Worm (Caenorhabditis elegans): Measurements from ENCODE around the gene R05H10.7.

The R05H10.7 gene

DNA sequence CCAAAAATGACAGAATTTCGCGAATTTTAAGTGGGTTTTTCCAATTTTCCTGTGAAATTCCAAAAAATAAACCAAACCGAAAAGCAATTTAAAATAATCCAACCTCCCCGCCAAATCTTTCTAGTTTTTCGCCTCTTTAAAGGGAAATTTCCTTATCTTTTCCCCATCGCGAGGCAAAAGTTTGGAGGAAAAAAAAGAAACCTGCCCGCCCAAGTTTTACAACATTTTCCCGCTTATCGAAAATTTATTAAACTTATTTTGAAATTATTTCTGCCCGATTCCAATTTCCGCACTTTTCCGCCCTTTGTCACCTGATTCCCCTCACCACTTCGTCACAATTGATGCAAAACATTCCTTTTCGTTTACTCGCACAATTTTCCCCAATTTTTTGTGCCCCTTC lies 43.1 kb upstream of the R05H10.7 start, which contains the start of gene osta-3:
Gene osta-3, plus strand, starts transcription at position 301 of the 400 bp plus-strand sequence.
- no peak for TF ChIP-seq ham-2 (GFP tag; optimal IDR thresholded peaks at IDR 0.05)
- no peak for TF ChIP-seq unc-62 (GFP tag; optimal IDR thresholded peaks at IDR 0.05)
- no peak for TF ChIP-seq nhr-76 (tag; optimal IDR thresholded peaks at IDR 0.05)
- TF ChIP-seq elt-1 (tag; optimal IDR thresholded peaks at IDR 0.05; ENCODE audit: borderline replicate concordance, insufficient read depth) = no peak
- no peak for TF ChIP-seq nhr-12 (tag; optimal IDR thresholded peaks at IDR 0.05)
- no peak for TF ChIP-seq lsy-2 (tag; optimal IDR thresholded peaks at IDR 0.05)
- TF ChIP-seq lin-32 (GFP tag; optimal IDR thresholded peaks at IDR 0.05) = no peak
- TF ChIP-seq nhr-28 (tag; optimal IDR thresholded peaks at IDR 0.05) = no peak
- no peak for TF ChIP-seq drap-1 (GFP tag; optimal IDR thresholded peaks at IDR 0.05)
- no peak for TF ChIP-seq mls-2 (tag; optimal IDR thresholded peaks at IDR 0.05)
- no peak for TF ChIP-seq ceh-43 (GFP tag; optimal IDR thresholded peaks at IDR 0.05)
- no peak for TF ChIP-seq unc-39 (tag; optimal IDR thresholded peaks at IDR 0.05)
- TF ChIP-seq cnd-1 (tag; optimal IDR thresholded peaks at IDR 0.05) = no peak
- TF ChIP-seq sem-2 (GFP tag; optimal IDR thresholded peaks at IDR 0.05) = no peak

DNA sequence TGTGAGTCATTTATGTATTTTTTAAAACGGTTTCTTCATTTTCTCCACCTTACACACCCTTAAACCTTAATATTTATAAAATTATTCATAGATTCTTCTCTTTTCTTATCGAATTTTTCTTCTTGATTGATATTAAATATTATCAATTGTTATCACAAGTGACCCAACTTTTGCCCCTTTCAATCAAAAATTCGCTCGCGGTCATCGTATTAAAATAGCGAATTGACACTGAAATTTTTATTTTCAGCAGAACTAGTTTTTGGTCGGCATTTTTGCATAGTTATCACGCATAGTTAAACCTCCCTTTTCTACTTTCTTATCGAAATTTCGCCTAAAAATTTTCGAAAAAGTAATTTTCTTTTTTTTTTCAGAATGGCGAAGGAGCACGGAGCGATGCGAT lies 42.7 kb upstream of the R05H10.7 start:
- TF ChIP-seq nhr-12 (tag; optimal IDR thresholded peaks at IDR 0.05) (no peak), sptf-1 (tag; optimal IDR thresholded peaks at IDR 0.05) (no peak), unc-39 (tag; optimal IDR thresholded peaks at IDR 0.05) (no peak), drap-1 (GFP tag; optimal IDR thresholded peaks at IDR 0.05) (no peak), bed-3 (GFP tag; optimal IDR thresholded peaks at IDR 0.05) (no peak), tbx-8 (GFP tag; optimal IDR thresholded peaks at IDR 0.05) (no peak), M03D4.4 (tag; optimal IDR thresholded peaks at IDR 0.05) (no peak), mab-5 (tag; optimal IDR thresholded peaks at IDR 0.05) (no peak), lsy-2 (tag; optimal IDR thresholded peaks at IDR 0.05) (no peak), ceh-39 (tag; optimal IDR thresholded peaks at IDR 0.05) (no peak), lin-13 (tag; optimal IDR thresholded peaks at IDR 0.05) (no peak), ceh-43 (GFP tag; optimal IDR thresholded peaks at IDR 0.05) (no peak), ham-2 (GFP tag; optimal IDR thresholded peaks at IDR 0.05) (no peak), cnd-1 (tag; optimal IDR thresholded peaks at IDR 0.05) (no peak), blmp-1 (tag; optimal IDR thresholded peaks at IDR 0.05) (no peak), lin-32 (GFP tag; optimal IDR thresholded peaks at IDR 0.05) (no peak), pha-4 (tag; optimal IDR thresholded peaks at IDR 0.05) (no peak), sem-2 (GFP tag; optimal IDR thresholded peaks at IDR 0.05) (no peak), elt-3 (tag; optimal IDR thresholded peaks at IDR 0.05) (no peak)

DNA sequence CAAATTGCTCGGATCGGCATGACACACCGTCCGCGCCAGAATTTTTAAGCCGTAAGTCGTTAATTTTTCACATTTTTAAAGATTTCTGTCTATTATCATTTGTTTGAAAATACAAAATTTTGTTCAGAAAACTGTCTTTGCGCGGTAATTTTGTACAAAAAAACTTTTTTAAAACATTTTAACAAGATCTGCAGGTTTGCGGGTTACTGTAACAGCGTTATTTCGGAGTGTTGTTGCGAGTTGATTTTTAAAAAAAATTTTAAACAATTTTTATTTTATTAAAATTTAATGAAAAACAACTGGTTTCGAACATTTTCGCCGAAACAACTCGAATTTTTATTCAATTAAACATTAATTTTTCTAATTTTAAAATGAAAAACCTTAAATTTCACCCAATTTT lies 42.2 kb upstream of the R05H10.7 start:
- no peak for TF ChIP-seq M03D4.4 (tag; optimal IDR thresholded peaks at IDR 0.05)
- no peak for TF ChIP-seq ceh-39 (tag; optimal IDR thresholded peaks at IDR 0.05)
- no peak for TF ChIP-seq ceh-43 (GFP tag; optimal IDR thresholded peaks at IDR 0.05)
- TF ChIP-seq nhr-12 (tag; optimal IDR thresholded peaks at IDR 0.05) = no peak
- TF ChIP-seq tbx-8 (GFP tag; optimal IDR thresholded peaks at IDR 0.05) = no peak
- no peak for TF ChIP-seq lsy-2 (tag; optimal IDR thresholded peaks at IDR 0.05)
- no peak for TF ChIP-seq nhr-2 (tag; optimal IDR thresholded peaks at IDR 0.05)
- no peak for TF ChIP-seq blmp-1 (tag; optimal IDR thresholded peaks at IDR 0.05)
- no peak for TF ChIP-seq flh-1 (GFP tag; optimal IDR thresholded peaks at IDR 0.05)

DNA sequence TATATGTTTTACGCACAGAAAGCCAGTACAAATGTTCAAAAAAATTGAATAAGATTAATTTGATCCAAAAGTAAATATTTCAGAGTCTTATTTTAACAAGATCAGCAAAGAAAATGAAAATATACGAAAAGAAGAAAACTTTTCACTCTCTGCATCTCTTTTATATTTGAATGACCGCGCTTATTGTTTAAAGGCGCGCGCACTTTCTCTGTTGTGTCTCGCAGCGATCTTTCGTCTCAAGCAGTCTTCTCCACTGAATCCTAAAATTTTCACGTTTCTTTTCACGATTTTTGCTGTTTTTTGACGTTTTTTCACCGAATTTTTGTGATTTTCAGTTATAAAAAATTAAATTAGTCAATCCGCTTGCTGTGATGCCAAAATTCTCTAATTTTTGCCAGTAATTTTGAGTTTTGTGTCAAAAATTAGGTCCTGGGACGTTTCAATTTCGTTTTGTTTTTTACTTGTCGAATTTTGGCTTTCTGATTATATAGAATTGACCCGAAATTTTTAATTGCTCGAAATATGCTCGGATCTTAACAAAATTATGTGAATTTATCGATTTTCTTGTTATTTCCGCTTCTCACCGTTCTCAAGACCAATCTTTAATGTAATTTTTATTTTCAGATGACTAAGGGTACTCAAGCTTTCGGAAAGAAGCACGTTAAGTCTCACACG lies 40.3 kb upstream of the R05H10.7 start, which contains the start of gene W01D2.1:
Gene W01D2.1, plus strand, starts transcription at position 625 of the 675 bp plus-strand sequence.
- TF ChIP-seq nhr-2 (tag; optimal IDR thresholded peaks at IDR 0.05) (peak; percentile 8), ceh-39 (tag; optimal IDR thresholded peaks at IDR 0.05) (peak; percentile 10), lin-32 (GFP tag; optimal IDR thresholded peaks at IDR 0.05) (no peak), pha-4 (tag; optimal IDR thresholded peaks at IDR 0.05) (peak; percentile 22), mep-1 (tag; optimal IDR thresholded peaks at IDR 0.05) (peak; percentile 70), blmp-1 (tag; optimal IDR thresholded peaks at IDR 0.05) (peak; percentile 18), elt-3 (tag; optimal IDR thresholded peaks at IDR 0.05) (no peak), elt-1 (tag; optimal IDR thresholded peaks at IDR 0.05; ENCODE audit: borderline replicate concordance, insufficient read depth) (no peak), hlh-1 (tag; optimal IDR thresholded peaks at IDR 0.05) (peak; percentile 22), lsy-2 (tag; optimal IDR thresholded peaks at IDR 0.05) (peak; percentile 69), ces-1 (GFP tag; optimal IDR thresholded peaks at IDR 0.05) (peak; percentile 17), ceh-83 (GFP tag; optimal IDR thresholded peaks at IDR 0.05) (no peak), nhr-237 (tag; optimal IDR thresholded peaks at IDR 0.05) (peak; percentile 57), ztf-11 (tag; optimal IDR thresholded peaks at IDR 0.05) (no peak)

Measured in whole organism, mixed stage, embryonic.